Worm (Caenorhabditis elegans): ENCODE results near the gene T11G6.2.

DNA sequence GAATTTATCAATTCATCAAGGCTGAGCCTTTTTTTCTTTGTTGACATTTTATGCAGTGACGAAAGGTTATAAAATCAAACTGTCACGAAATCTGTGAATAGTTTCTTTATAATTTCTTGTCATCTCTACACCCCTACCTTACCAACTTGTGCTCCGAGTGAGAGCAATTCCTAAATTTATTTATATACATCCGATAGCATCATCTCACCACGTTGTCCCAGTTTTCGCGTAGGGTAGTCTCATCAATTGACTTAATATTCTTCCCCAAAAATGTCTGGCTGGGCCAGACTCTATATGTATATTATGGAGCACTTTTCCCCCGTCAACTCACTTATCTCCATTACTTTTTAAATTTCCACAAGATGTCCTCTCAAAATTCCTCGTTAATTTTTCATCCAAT lies 32.9 kb downstream of the T11G6.2 start:
- no peak for TF ChIP-seq klf-2 (GFP tag; conservative IDR thresholded peaks at IDR 0.05)
- TF ChIP-seq ztf-29 (GFP tag; IDR thresholded peaks at IDR 0.05): no peak
- TF ChIP-seq flt-1 (GFP tag; IDR thresholded peaks at IDR 0.05): no peak
- TF ChIP-seq T22C8.4 (GFP tag; IDR thresholded peaks at IDR 0.05): no peak

Measured in whole organism, midembryonic.